Fruit fly (Drosophila melanogaster): ENCODE data around the gene CG11927.

The CG11927 gene

dm6 chr2L:4821319-4821717, 26.2 kb upstream of the CG11927 start (continued):
- TF ChIP-seq CG11093 (GFP tag; IDR thresholded peaks at IDR 0.05), result 0 out of 3 replicates have a peak, but pooled peaks have one; percentile 7
- TF ChIP-seq peb (GFP tag; IDR thresholded peaks at IDR 0.05), result 0 out of 2 replicates have a peak, but pooled peaks have one; percentile 31
- peak; percentile 45 for TF ChIP-seq mam (GFP tag; optimal IDR thresholded peaks at IDR 0.05)
- no peak for TF ChIP-seq dm (GFP tag; optimal IDR thresholded peaks at IDR 0.05)
- TF ChIP-seq CG5953 (GFP tag; IDR thresholded peaks at IDR 0.05), result no peak
- TF ChIP-seq grau (tag; optimal IDR thresholded peaks at IDR 0.05), result peak; percentile 78
- peak; percentile 34 for TF ChIP-seq Ravus (GFP tag; IDR thresholded peaks at IDR 0.05)
- no peak for TF ChIP-seq BEAF-32 (GFP tag; optimal IDR thresholded peaks at IDR 0.05)
- peak; percentile 33 for TF ChIP-seq Mad (GFP tag; optimal IDR thresholded peaks at IDR 0.05)
- peak; percentile 79 for TF ChIP-seq Dbx (GFP tag; IDR thresholded peaks at IDR 0.05)
- TF ChIP-seq her (GFP tag; optimal IDR thresholded peaks at IDR 0.05), result no peak
- peak; percentile 64 for TF ChIP-seq CG17385 (GFP tag; optimal IDR thresholded peaks at IDR 0.05)
- TF ChIP-seq CG9215 (GFP tag; IDR thresholded peaks at IDR 0.05), result peak; percentile 64
- TF ChIP-seq CG11247 (GFP tag; IDR thresholded peaks at IDR 0.05), result peak; percentile 72
- peak; percentile 64; the same call in 1 of the 2 replicates for TF ChIP-seq H2.0 (GFP tag; IDR thresholded peaks at IDR 0.05)
- peak in 1 of 2 experiments; percentile 4 for TF ChIP-seq Hr78 (GFP tag; optimal IDR thresholded peaks at IDR 0.05)
- peak; percentile 75 for TF ChIP-seq CG17359 (tag; optimal IDR thresholded peaks at IDR 0.05)
- peak; percentile 90 for TF ChIP-seq CG2678 (tag; optimal IDR thresholded peaks at IDR 0.05)
- TF ChIP-seq gcm (GFP tag; optimal IDR thresholded peaks at IDR 0.05), result peak; percentile 17
- peak; percentile 2 for TF ChIP-seq Myb (GFP tag; optimal IDR thresholded peaks at IDR 0.05)
- TF ChIP-seq seq (GFP tag; IDR thresholded peaks at IDR 0.05), result peak; percentile 64
- TF ChIP-seq D19B (GFP tag; optimal IDR thresholded peaks at IDR 0.05), result peak; percentile 44
- TF ChIP-seq Camta (GFP tag; optimal IDR thresholded peaks at IDR 0.05), result peak; percentile 45
- no peak for TF ChIP-seq CG9797 (GFP tag; optimal IDR thresholded peaks at IDR 0.05)
- peak; percentile 50; the same call in 1 of the 2 replicates for TF ChIP-seq CG31224 (GFP tag; IDR thresholded peaks at IDR 0.05)
- no peak for TF ChIP-seq pzg (GFP tag; optimal IDR thresholded peaks at IDR 0.05)
- TF ChIP-seq Nf-YB (GFP tag; optimal IDR thresholded peaks at IDR 0.05), result no peak
- peak; percentile 49; the same call in 2 of the 3 replicates for TF ChIP-seq ci (GFP tag; IDR thresholded peaks at IDR 0.05)
- peak; percentile 66 for TF ChIP-seq lmd (GFP tag; IDR thresholded peaks at IDR 0.05)
- no peak for TF ChIP-seq CG10959 (GFP tag; IDR thresholded peaks at IDR 0.05)
- TF ChIP-seq CG15479 (GFP tag; optimal IDR thresholded peaks at IDR 0.05), result peak; percentile 34
- peak; percentile 26 for TF ChIP-seq CG15696 (tag; optimal IDR thresholded peaks at IDR 0.05)
- TF ChIP-seq Blimp-1 (GFP tag; optimal IDR thresholded peaks at IDR 0.05), result peak; percentile 55
- peak; percentile 84 for TF ChIP-seq dysf (GFP tag; IDR thresholded peaks at IDR 0.05)
- peak; percentile 86 for TF ChIP-seq Deaf1 (tag; optimal IDR thresholded peaks at IDR 0.05)
- TF ChIP-seq Ssrp (tag; optimal IDR thresholded peaks at IDR 0.05), result peak; percentile 41
- TF ChIP-seq CG32532 (GFP tag; IDR thresholded peaks at IDR 0.05), result peak; percentile 76
- TF ChIP-seq ERR (GFP tag; optimal IDR thresholded peaks at IDR 0.05), result peak; percentile 14
- TF ChIP-seq Neu2 (GFP tag; optimal IDR thresholded peaks at IDR 0.05; ENCODE audit: borderline replicate concordance), result no peak
- no peak for TF ChIP-seq CG8388 (GFP tag; optimal IDR thresholded peaks at IDR 0.05)
- TF ChIP-seq fd3F (GFP tag; optimal IDR thresholded peaks at IDR 0.05), result peak; percentile 46
- TF ChIP-seq Sry-β (GFP tag; optimal IDR thresholded peaks at IDR 0.05), result no peak
- TF ChIP-seq CG18599 (GFP tag; optimal IDR thresholded peaks at IDR 0.05), result peak; percentile 91
- peak; percentile 58 for TF ChIP-seq corto (GFP tag; optimal IDR thresholded peaks at IDR 0.05)
- peak in 1 of 2 experiments; percentile 14 for TF ChIP-seq crp (GFP tag; optimal IDR thresholded peaks at IDR 0.05)
- TF ChIP-seq CG10654 (GFP tag; optimal IDR thresholded peaks at IDR 0.05), result peak; percentile 20
- TF ChIP-seq CG13424 (tag; optimal IDR thresholded peaks at IDR 0.05), result peak; percentile 73
- TF ChIP-seq disco-r (GFP tag; optimal IDR thresholded peaks at IDR 0.05), result no peak
- TF ChIP-seq CTCF (GFP tag; optimal IDR thresholded peaks at IDR 0.05), result peak; percentile 3
- peak; percentile 22; the same call in 1 of the 2 replicates for TF ChIP-seq dimm (GFP tag; IDR thresholded peaks at IDR 0.05)
